Worm (Caenorhabditis elegans): ENCODE results near the gene trpp-6.
A peak's percentile ranks its signal among the peaks of the same experiment; 100 is the strongest.

trpp-6 gene

ce11 chrV:10039837-10040236 is 48.1 kb downstream of the trpp-6 start:
- TF ChIP-seq snpc-4 (tag; optimal IDR thresholded peaks at IDR 0.05), result peak; percentile 59
- peak; percentile 36 for TF ChIP-seq lin-15B (tag; optimal IDR thresholded peaks at IDR 0.05)
- no peak for TF ChIP-seq ztf-4 (tag; optimal IDR thresholded peaks at IDR 0.05)
- no peak for TF ChIP-seq ZK546.5 (tag; optimal IDR thresholded peaks at IDR 0.05)
- TF ChIP-seq ztf-11 (tag; optimal IDR thresholded peaks at IDR 0.05), result no peak
- peak; percentile 65 for TF ChIP-seq jun-1 (tag; optimal IDR thresholded peaks at IDR 0.05)
- no peak for TF ChIP-seq elt-1 (tag; optimal IDR thresholded peaks at IDR 0.05)
- no peak for TF ChIP-seq ceh-9 (tag; optimal IDR thresholded peaks at IDR 0.05)
- TF ChIP-seq lin-39 (tag; optimal IDR thresholded peaks at IDR 0.05), result peak; percentile 46
- TF ChIP-seq hmg-11 (tag; optimal IDR thresholded peaks at IDR 0.05), result peak; percentile 76
- TF ChIP-seq daf-12 (tag; optimal IDR thresholded peaks at IDR 0.05), result no peak
- no peak for TF ChIP-seq mml-1 (tag; optimal IDR thresholded peaks at IDR 0.05)
- no peak for TF ChIP-seq egl-27 (tag; optimal IDR thresholded peaks at IDR 0.05)
- TF ChIP-seq elt-2 (tag; optimal IDR thresholded peaks at IDR 0.05), result peak; percentile 89
- peak; percentile 2 for TF ChIP-seq mdl-1 (tag; optimal IDR thresholded peaks at IDR 0.05)
- TF ChIP-seq nhr-11 (tag; optimal IDR thresholded peaks at IDR 0.05), result no peak
- no peak for TF ChIP-seq elt-3 (tag; optimal IDR thresholded peaks at IDR 0.05)
- TF ChIP-seq nhr-237 (tag; optimal IDR thresholded peaks at IDR 0.05), result no peak
- TF ChIP-seq nhr-28 (tag; optimal IDR thresholded peaks at IDR 0.05), result no peak
- no peak for TF ChIP-seq nhr-12 (tag; optimal IDR thresholded peaks at IDR 0.05)
- no peak for TF ChIP-seq ceh-28 (tag; optimal IDR thresholded peaks at IDR 0.05)
- no peak for TF ChIP-seq sea-2 (GFP tag; optimal IDR thresholded peaks at IDR 0.05)
- TF ChIP-seq pqm-1 (tag; optimal IDR thresholded peaks at IDR 0.05), result peak; percentile 83
- peak; percentile 93 for TF ChIP-seq pha-4 (tag; optimal IDR thresholded peaks at IDR 0.05)
- TF ChIP-seq zag-1 (tag; optimal IDR thresholded peaks at IDR 0.05), result no peak
- no peak for TF ChIP-seq ama-1 (optimal IDR thresholded peaks at IDR 0.05)
- TF ChIP-seq skn-1 (tag; optimal IDR thresholded peaks at IDR 0.05), result peak; percentile 58
- peak; percentile 67 for TF ChIP-seq nhr-23 (tag; optimal IDR thresholded peaks at IDR 0.05)
- TF ChIP-seq fkh-10 (GFP tag; optimal IDR thresholded peaks at IDR 0.05), result no peak
- TF ChIP-seq ceh-16 (tag; optimal IDR thresholded peaks at IDR 0.05), result no peak
- peak; percentile 78 for TF ChIP-seq nhr-25 (tag; optimal IDR thresholded peaks at IDR 0.05)
- TF ChIP-seq R02D3.7 (tag; optimal IDR thresholded peaks at IDR 0.05), result no peak
- TF ChIP-seq ceh-82 (tag; optimal IDR thresholded peaks at IDR 0.05), result no peak
- no peak for TF ChIP-seq nhr-76 (tag; optimal IDR thresholded peaks at IDR 0.05)
- TF ChIP-seq nfya-1 (tag; optimal IDR thresholded peaks at IDR 0.05; ENCODE audit: insufficient read depth), result peak; percentile 87
- no peak for TF ChIP-seq aly-2 (tag; optimal IDR thresholded peaks at IDR 0.05)
- TF ChIP-seq lsy-12 (tag; optimal IDR thresholded peaks at IDR 0.05), result peak; percentile 43
- no peak for TF ChIP-seq nhr-67 (tag; optimal IDR thresholded peaks at IDR 0.05)
- TF ChIP-seq egl-5 (tag; optimal IDR thresholded peaks at IDR 0.05), result no peak
- no peak for TF ChIP-seq fkh-2 (tag; optimal IDR thresholded peaks at IDR 0.05)
- TF ChIP-seq nhr-77 (tag; optimal IDR thresholded peaks at IDR 0.05), result no peak
- peak; percentile 23 for TF ChIP-seq unc-62 (GFP tag; optimal IDR thresholded peaks at IDR 0.05)
- no peak for TF ChIP-seq fos-1 (tag; optimal IDR thresholded peaks at IDR 0.05)
- no peak for TF ChIP-seq unc-39 (tag; optimal IDR thresholded peaks at IDR 0.05)
- no peak for TF ChIP-seq eor-1 (tag; optimal IDR thresholded peaks at IDR 0.05)
- TF ChIP-seq tbx-2 (tag; optimal IDR thresholded peaks at IDR 0.05), result peak; percentile 6
- TF ChIP-seq nhr-43 (tag; optimal IDR thresholded peaks at IDR 0.05; ENCODE audit: poor library complexity, severe bottlenecking), result peak; percentile 32

ce11 chrV:10041484-10041883 is 49.8 kb downstream of the trpp-6 start:
- peak; percentile 24 for TF ChIP-seq elt-2 (tag; optimal IDR thresholded peaks at IDR 0.05)
- peak; percentile 30 for TF ChIP-seq snpc-4 (tag; optimal IDR thresholded peaks at IDR 0.05)
- peak; percentile 53 for TF ChIP-seq nfya-1 (tag; optimal IDR thresholded peaks at IDR 0.05; ENCODE audit: insufficient read depth)
- peak; percentile 45 for TF ChIP-seq hmg-11 (tag; optimal IDR thresholded peaks at IDR 0.05)
- TF ChIP-seq nhr-12 (tag; optimal IDR thresholded peaks at IDR 0.05), result no peak
